Worm (Caenorhabditis elegans): Measurements from ENCODE around the gene K12H6.7.

- TF ChIP-seq nhr-90 (tag; optimal IDR thresholded peaks at IDR 0.05) (no peak), rcor-1 (GFP tag; IDR thresholded peaks at IDR 0.05) (no peak), cebp-1 (GFP tag; IDR thresholded peaks at IDR 0.05) (no peak), cebp-1 (tag; optimal IDR thresholded peaks at IDR 0.05) (no peak), ceh-58 (GFP tag; IDR thresholded peaks at IDR 0.05) (no peak), ekl-4 (GFP tag; IDR thresholded peaks at IDR 0.05) (no peak), aptf-2 (GFP tag; conservative IDR thresholded peaks at IDR 0.05) (no peak), dpff-1 (tag; optimal IDR thresholded peaks at IDR 0.05) (no peak), him-1 (tag; optimal IDR thresholded peaks at IDR 0.05) (no peak), F49E8.2 (tag; optimal IDR thresholded peaks at IDR 0.05; ENCODE audit: insufficient read depth) (no peak), let-607 (tag; optimal IDR thresholded peaks at IDR 0.05) (no peak)
Observed at ce11 chrII:2824169-2824568, 12.6 kb downstream of the K12H6.7 start, which contains the start of the genes K12H6.4 and K12H6.9.
